Fruit fly (Drosophila melanogaster) whole organism, prepupa: Measurements from ENCODE around the gene wrm1.

ENCODE experiments used
- Blimp-1 ChIP-seq: fragments of 200-800 bp; sonication (Bioruptor generic); optimal IDR thresholded peaks from 3 replicates; lab custom pipeline; 2017; ENCODE audit warnings: missing biosample characterization, missing genetic modification characterization, mild to moderate bottlenecking, moderate library complexity, missing genetic modification reagents
- CG10669 ChIP-seq: fragments of 200-800 bp; sonication (Bioruptor generic); optimal IDR thresholded peaks from 3 replicates; lab custom pipeline; 2018; ENCODE audit warnings: missing biosample characterization, mild to moderate bottlenecking, missing genetic modification characterization, moderate library complexity
- CG11902 ChIP-seq: fragments of 200-800 bp; sonication (Bioruptor generic); optimal IDR thresholded peaks from 3 replicates; lab custom pipeline; 2016; ENCODE audit warnings: missing biosample characterization, missing genetic modification characterization
- CG15336 ChIP-seq: fragments of 200-800 bp; sonication (Bioruptor generic); IDR thresholded peaks from 2 replicates; pipeline ENCODE4 v1.3.6; 2022; ENCODE audit warnings: missing biosample characterization, missing genetic modification characterization
- CG1621 ChIP-seq: fragments of 200-800 bp; sonication (Bioruptor generic); optimal IDR thresholded peaks from 3 replicates; lab custom pipeline; 2018; ENCODE audit warnings: missing biosample characterization, mild to moderate bottlenecking, missing genetic modification characterization
- CG16779 ChIP-seq: fragments of 200-800 bp; sonication (Bioruptor generic); optimal IDR thresholded peaks from 3 replicates; lab custom pipeline; 2017; ENCODE audit warnings: missing biosample characterization, mild to moderate bottlenecking, missing genetic modification characterization
- CG3032 ChIP-seq: fragments of 200-800 bp; optimal IDR thresholded peaks from 2 replicates; lab custom pipeline; 2019; ENCODE audit warnings: missing biosample characterization, mild to moderate bottlenecking, missing genetic modification characterization, moderate library complexity
- CG31627 ChIP-seq: fragments of 200-800 bp; sonication (Bioruptor generic); optimal IDR thresholded peaks from 3 replicates; lab custom pipeline; 2016; ENCODE audit warnings: missing biosample characterization, missing genetic modification characterization
- CG32006 ChIP-seq: fragments of 200-800 bp; sonication (Bioruptor generic); optimal IDR thresholded peaks from 3 replicates; lab custom pipeline; 2017; ENCODE audit warnings: missing biosample characterization, mild to moderate bottlenecking, missing genetic modification characterization
- CG6163 ChIP-seq: fragments of 200-800 bp; sonication (Bioruptor generic); IDR thresholded peaks from 3 replicates; pipeline ENCODE4 v1.3.6; 2022; ENCODE audit warnings: missing biosample characterization, missing genetic modification characterization
- CG6276 ChIP-seq: fragments of 200-800 bp; sonication (Bioruptor generic); optimal IDR thresholded peaks from 2 replicates; lab custom pipeline; 2017; ENCODE audit warnings: missing biosample characterization, mild to moderate bottlenecking, missing genetic modification characterization
- CG6792 ChIP-seq: fragments of 200-800 bp; sonication (Bioruptor generic); optimal IDR thresholded peaks from 3 replicates; lab custom pipeline; 2016; ENCODE audit warnings: missing biosample characterization, missing genetic modification characterization
- CG7368 ChIP-seq: fragments of 200-800 bp; sonication (Bioruptor generic); optimal IDR thresholded peaks from 3 replicates; lab custom pipeline; 2016; ENCODE audit warnings: missing biosample characterization, missing genetic modification characterization
- CG8119 ChIP-seq: fragments of 200-800 bp; sonication (Bioruptor generic); IDR thresholded peaks from 3 replicates; pipeline ENCODE4 v1.3.6; 2022; ENCODE audit warnings: missing biosample characterization, missing genetic modification characterization
- CG8319 ChIP-seq: fragments of 200-800 bp; sonication (Bioruptor generic); optimal IDR thresholded peaks from 3 replicates; lab custom pipeline; 2016; ENCODE audit warnings: missing biosample characterization, missing genetic modification characterization
- Eip75B ChIP-seq: fragments of 200-800 bp; sonication (Bioruptor generic); optimal IDR thresholded peaks from 3 replicates; lab custom pipeline; 2016; ENCODE audit warnings: missing biosample characterization, missing genetic modification characterization
- Eip78C ChIP-seq: fragments of 200-800 bp; sonication (Bioruptor generic); peaks from one replicate; lab custom pipeline; 2016; ENCODE audit warnings: missing biosample characterization, missing genetic modification characterization
- Hr38 ChIP-seq: sonication (Bioruptor generic); optimal IDR thresholded peaks from 2 replicates; lab custom pipeline; 2016; ENCODE audit warnings: missing biosample characterization, missing genetic modification characterization
- Hr39 ChIP-seq: fragments of 200-800 bp; sonication (Bioruptor generic); optimal IDR thresholded peaks from 2 replicates; lab custom pipeline; 2016; ENCODE audit warnings: missing biosample characterization, missing genetic modification characterization
- Hr4 ChIP-seq: fragments of 200-800 bp; sonication (Bioruptor generic); optimal IDR thresholded peaks from 3 replicates; lab custom pipeline; 2016; ENCODE audit warnings: missing biosample characterization, missing genetic modification characterization
- OdsH ChIP-seq: fragments of 200-800 bp; sonication (Bioruptor generic); optimal IDR thresholded peaks from 3 replicates; lab custom pipeline; 2016; ENCODE audit warnings: missing biosample characterization, missing genetic modification characterization
- Smox ChIP-seq: fragments of 200-800 bp; sonication (Bioruptor generic); optimal IDR thresholded peaks from 3 replicates; lab custom pipeline; 2016; ENCODE audit warnings: missing biosample characterization, missing genetic modification characterization
- Sox14 ChIP-seq: fragments of 200-800 bp; sonication (Bioruptor generic); optimal IDR thresholded peaks from 3 replicates; lab custom pipeline; 2016; ENCODE audit warnings: missing biosample characterization, missing genetic modification characterization
- cyc ChIP-seq: fragments of 200-800 bp; sonication (Bioruptor generic); optimal IDR thresholded peaks from 3 replicates; lab custom pipeline; 2016; ENCODE audit warnings: missing biosample characterization, missing genetic modification characterization
- dac ChIP-seq: fragments of 200-800 bp; sonication (Bioruptor generic); optimal IDR thresholded peaks from 2 replicates; lab custom pipeline; 2017; ENCODE audit warnings: missing biosample characterization, mild to moderate bottlenecking, missing genetic modification characterization
- dsx ChIP-seq: fragments of 200-800 bp; optimal IDR thresholded peaks from 3 replicates; lab custom pipeline; 2019; ENCODE audit warnings: missing biosample characterization, mild to moderate bottlenecking, missing genetic modification characterization, moderate library complexity; ENCODE audit not compliant: poor library complexity, severe bottlenecking
- esn ChIP-seq: fragments of 200-800 bp; sonication (Bioruptor generic); optimal IDR thresholded peaks from 2 replicates; lab custom pipeline; 2016; ENCODE audit warnings: missing biosample characterization, mild to moderate bottlenecking, missing genetic modification characterization, moderate library complexity
- fd85E ChIP-seq: fragments of 200-800 bp; sonication (Bioruptor generic); optimal IDR thresholded peaks from 3 replicates; lab custom pipeline; 2016; ENCODE audit warnings: missing biosample characterization, missing genetic modification characterization
- fkh ChIP-seq: fragments of 200-800 bp; sonication (Bioruptor generic); optimal IDR thresholded peaks from 3 replicates; lab custom pipeline; 2017; ENCODE audit warnings: missing biosample characterization, mild to moderate bottlenecking, missing genetic modification characterization, moderate library complexity
- lz ChIP-seq: fragments of 200-800 bp; sonication (Bioruptor generic); optimal IDR thresholded peaks from 3 replicates; lab custom pipeline; 2016; ENCODE audit warnings: missing biosample characterization, missing genetic modification characterization
- net ChIP-seq: fragments of 200-800 bp; sonication (Bioruptor generic); optimal IDR thresholded peaks from 3 replicates; lab custom pipeline; 2016; ENCODE audit warnings: missing biosample characterization, missing genetic modification characterization
- pdm3 ChIP-seq: fragments of 200-800 bp; sonication (Bioruptor generic); optimal IDR thresholded peaks from 3 replicates; lab custom pipeline; 2016; ENCODE audit warnings: missing biosample characterization, missing genetic modification characterization
- salr ChIP-seq, 2 experiments: fragments of 200-800 bp; sonication (Bioruptor generic); optimal IDR thresholded peaks; 3 replicates each; lab custom pipeline; 2016 to 2018; ENCODE audit warnings: missing biosample characterization in 2 of 2, missing genetic modification characterization in 2 of 2, mild to moderate bottlenecking in 1 of 2
- spab ChIP-seq: fragments of 200-800 bp; sonication (Bioruptor generic); optimal IDR thresholded peaks from 2 replicates; lab custom pipeline; 2017; ENCODE audit warnings: missing biosample characterization, mild to moderate bottlenecking, missing genetic modification characterization, missing genetic modification reagents
- ss ChIP-seq, 2 experiments: fragments of 200-800 bp; sonication (Bioruptor generic); optimal IDR thresholded peaks; 2 replicates in 1 of 2; 3 replicates in 1 of 2; lab custom pipeline; 2017 to 2018; ENCODE audit warnings: mild to moderate bottlenecking in 2 of 2, missing biosample characterization in 2 of 2, missing genetic modification characterization in 2 of 2, moderate library complexity in 1 of 2
- svp ChIP-seq: fragments of 200-800 bp; sonication (Bioruptor generic); peaks from one replicate; lab custom pipeline; 2016; ENCODE audit warnings: missing biosample characterization, missing genetic modification characterization
- topi ChIP-seq: fragments of 200-800 bp; sonication (Bioruptor generic); optimal IDR thresholded peaks from 3 replicates; lab custom pipeline; 2016; ENCODE audit warnings: missing biosample characterization, missing genetic modification characterization
- vri ChIP-seq: fragments of 200-800 bp; sonication (Bioruptor generic); optimal IDR thresholded peaks from 3 replicates; lab custom pipeline; 2016; ENCODE audit warnings: missing biosample characterization, mild to moderate bottlenecking, missing genetic modification characterization

Gene wrm1

DNA sequence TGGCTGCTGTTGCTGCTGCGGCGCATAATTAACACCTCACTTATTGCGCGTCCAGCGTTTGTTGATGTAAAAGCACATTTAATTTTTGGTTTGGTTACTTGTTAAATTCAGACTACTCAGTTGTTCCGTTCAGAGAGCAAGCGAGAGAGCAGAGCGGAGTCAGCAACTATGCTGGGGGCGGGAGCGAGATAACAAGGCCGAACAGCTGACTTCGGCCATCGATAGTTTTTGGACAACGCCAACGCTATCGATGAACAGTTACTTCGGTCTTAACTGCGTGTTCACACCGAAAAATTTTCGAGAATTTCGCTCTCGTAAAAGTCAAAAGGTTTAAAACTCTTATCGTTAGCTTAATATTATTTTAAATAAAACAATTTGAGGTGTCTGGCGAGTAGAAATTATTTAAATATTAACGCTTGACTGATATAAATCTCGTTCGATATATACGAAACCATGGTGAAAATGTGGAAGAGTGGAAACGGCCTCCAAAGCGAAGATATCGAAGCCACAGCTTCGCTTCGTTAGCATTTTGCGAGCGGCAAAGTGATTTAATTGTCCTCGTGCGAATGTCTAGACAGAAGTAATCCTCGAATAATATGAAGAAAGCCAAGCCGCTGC lies 46.4 kb upstream of the wrm1 start, which contains the start of the genes SMSr and smid (continued):
- TF ChIP-seq CG16779 = no peak
- peak; percentile 70 for TF ChIP-seq pdm3
- TF ChIP-seq topi = peak; percentile 65
- no peak for TF ChIP-seq CG10669 (GFP tag; lab: Kevin White, UChicago)
- peak in 1 of 2 experiments; percentile 68 for TF ChIP-seq salr (GFP tag; optimal IDR thresholded peaks at IDR 0.05; lab: Kevin White, UChicago)
- TF ChIP-seq net (GFP tag; lab: Kevin White, UChicago) = peak; percentile 19
- TF ChIP-seq svp (GFP tag; lab: Kevin White, UChicago) = peak; percentile 86
- peak; percentile 63 for TF ChIP-seq esn (GFP tag; lab: Kevin White, UChicago)
- no peak for TF ChIP-seq spab (GFP tag; lab: Kevin White, UChicago)
- TF ChIP-seq CG8319 (GFP tag; lab: Kevin White, UChicago) = peak; percentile 7
- TF ChIP-seq OdsH (GFP tag; lab: Kevin White, UChicago) = peak; percentile 70
- peak; percentile 2 for TF ChIP-seq dac
- no peak for TF ChIP-seq CG32006 (GFP tag; lab: Kevin White, UChicago)
- TF ChIP-seq, all 60 proteins: peak for 39

DNA sequence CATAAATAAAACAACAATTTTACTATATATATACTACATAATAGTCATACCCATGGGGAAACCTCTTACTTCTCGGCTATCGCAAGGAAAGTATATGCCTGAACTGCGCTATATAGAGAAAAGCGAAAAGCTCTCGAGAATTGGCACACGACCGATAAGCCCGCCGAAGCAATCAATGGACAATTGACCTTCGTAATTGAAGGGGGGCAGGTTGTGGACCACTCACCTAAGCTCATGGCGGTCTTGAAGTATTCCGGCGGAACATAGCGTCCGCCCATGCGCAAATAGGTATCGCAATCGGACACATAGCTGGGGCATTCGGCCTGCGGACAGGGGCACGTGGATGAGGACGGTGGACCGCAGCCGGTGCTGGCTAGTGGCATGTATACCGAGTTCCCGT lies 45.4 kb upstream of the wrm1 start:
- peak; percentile 97 for TF ChIP-seq svp (GFP tag; lab: Kevin White, UChicago)
- no peak for TF ChIP-seq CG6276 (GFP tag; lab: Kevin White, UChicago)
- no peak for TF ChIP-seq CG10669 (GFP tag; lab: Kevin White, UChicago)
- TF ChIP-seq fkh (GFP tag; lab: Kevin White, UChicago) = no peak

DNA sequence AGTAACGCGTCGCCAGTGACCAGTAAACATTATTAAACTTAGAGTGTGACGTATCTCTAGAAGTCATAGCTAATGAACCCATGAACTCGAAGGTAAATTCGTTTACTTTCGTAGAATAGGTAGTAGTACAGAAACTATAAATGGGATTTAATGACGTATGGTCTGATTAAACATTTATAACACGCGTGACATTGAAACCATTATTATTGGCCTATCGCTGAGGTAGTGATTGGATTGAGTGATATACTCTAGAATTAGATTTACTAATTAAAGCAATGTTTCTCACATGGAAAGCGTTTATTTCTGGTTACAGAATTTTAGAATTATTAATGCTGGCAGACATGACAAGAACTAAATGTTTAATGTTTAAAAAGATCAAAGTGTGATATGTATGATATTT lies 41.8 kb upstream of the wrm1 start:
- TF ChIP-seq Blimp-1 (GFP tag; lab: Kevin White, UChicago) = no peak
- TF ChIP-seq spab (GFP tag; lab: Kevin White, UChicago) = no peak
- no peak for TF ChIP-seq fkh (GFP tag; lab: Kevin White, UChicago)
- TF ChIP-seq, all 60 proteins: peak for 0

DNA sequence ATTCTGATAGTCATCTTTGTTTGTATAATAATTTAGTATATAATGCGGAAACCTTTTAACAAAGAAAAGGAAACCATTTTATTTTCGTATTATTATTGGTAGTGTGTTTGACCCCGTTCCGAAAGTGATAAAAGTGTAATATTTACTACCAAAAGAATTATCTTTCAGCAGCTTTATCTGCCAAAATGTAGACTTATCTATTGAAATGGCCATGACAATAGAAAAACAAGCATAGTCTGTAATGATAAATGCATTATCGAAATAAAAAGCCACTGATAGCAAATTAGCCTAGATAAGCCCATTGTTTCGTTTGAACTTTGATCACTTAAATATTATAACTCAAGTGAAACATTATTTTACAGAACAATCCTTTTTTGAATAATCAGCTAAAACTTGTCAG lies 41.1 kb upstream of the wrm1 start:
- TF ChIP-seq CG15336 (GFP tag; lab: Robert Waterston, UW) (no peak), cyc (GFP tag; lab: Kevin White, UChicago) (no peak), Blimp-1 (GFP tag; lab: Kevin White, UChicago) (no peak), esn (GFP tag; lab: Kevin White, UChicago) (no peak), vri (GFP tag; lab: Kevin White, UChicago) (peak; percentile 15), fkh (GFP tag; lab: Kevin White, UChicago) (no peak), CG6792 (GFP tag; lab: Kevin White, UChicago) (no peak), CG31627 (GFP tag; lab: Kevin White, UChicago) (no peak), svp (GFP tag; lab: Kevin White, UChicago) (peak; percentile 6), CG32006 (GFP tag; lab: Kevin White, UChicago) (no peak), Smox (GFP tag; lab: Kevin White, UChicago) (no peak), Hr38 (GFP tag; lab: Kevin White, UChicago) (no peak)

DNA sequence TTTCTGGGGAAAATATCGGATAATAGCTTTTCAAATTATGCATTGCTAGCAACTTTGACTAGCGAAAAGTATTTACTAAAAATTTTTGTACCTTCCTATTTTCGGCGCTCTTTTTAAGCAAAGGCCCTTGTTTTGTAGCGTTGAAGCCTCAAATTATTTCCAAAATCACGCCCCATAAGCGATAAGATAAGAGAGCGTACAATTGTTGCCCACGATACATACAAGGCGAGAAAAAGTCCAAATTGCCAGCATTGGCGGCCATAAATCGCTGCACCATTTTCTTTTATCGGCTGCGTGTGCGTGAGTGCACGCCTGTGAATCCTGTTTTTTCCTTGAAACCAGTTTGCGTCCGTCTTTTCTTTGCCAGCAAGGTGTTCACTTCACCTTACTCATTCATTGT lies 36.3 kb upstream of the wrm1 start:
- TF ChIP-seq ss (GFP tag; optimal IDR thresholded peaks at IDR 0.05; lab: Kevin White, UChicago) (peak in 1 of 2 experiments; percentile 23), CG31627 (GFP tag; lab: Kevin White, UChicago) (no peak), CG1621 (tag; lab: Kevin White, UChicago) (peak; percentile 15)
- TF ChIP-seq, all 60 proteins: peak for 2

DNA sequence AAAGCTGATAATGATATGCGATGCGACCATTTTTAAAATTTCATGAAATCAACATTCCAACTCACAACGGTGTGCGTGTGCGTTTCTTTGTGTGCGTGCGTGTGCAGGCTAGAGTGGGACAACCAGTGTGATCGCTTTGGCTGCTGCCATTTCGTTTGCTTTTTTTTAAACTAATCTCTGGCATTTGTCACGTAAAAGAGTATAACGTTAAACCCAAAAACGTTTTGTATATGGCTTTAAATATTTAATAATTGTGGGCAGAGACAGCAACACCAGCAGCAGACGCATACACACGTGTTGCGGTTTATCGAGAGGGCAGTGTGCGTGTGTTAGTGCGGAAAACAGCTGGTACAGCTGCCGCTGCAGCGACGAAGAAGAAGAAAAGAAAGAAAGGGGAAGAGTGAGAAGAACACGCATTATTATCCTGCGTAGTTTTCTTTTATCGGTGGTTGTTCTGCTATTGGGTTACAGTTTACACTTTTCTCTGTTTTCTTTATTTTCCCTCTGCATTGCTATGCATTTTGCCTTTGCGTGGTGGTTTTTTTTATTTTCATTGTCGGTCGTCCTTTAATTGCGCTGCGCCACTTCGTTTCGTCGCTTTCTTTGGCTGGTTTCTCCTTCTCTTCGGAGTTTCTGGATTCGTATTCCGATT lies 35.3 kb upstream of the wrm1 start:
- no peak for TF ChIP-seq Hr39 (GFP tag; lab: Kevin White, UChicago)
- peak; percentile 15 for TF ChIP-seq net (GFP tag; lab: Kevin White, UChicago)
- no peak for TF ChIP-seq CG7368 (GFP tag; lab: Kevin White, UChicago)
- no peak for TF ChIP-seq CG8119
- no peak for TF ChIP-seq CG3032
- peak; percentile 77 for TF ChIP-seq Sox14 (GFP tag; lab: Kevin White, UChicago)
- no peak for TF ChIP-seq dsx
- TF ChIP-seq CG11902 (GFP tag; lab: Kevin White, UChicago) = no peak
- peak; percentile 84 for TF ChIP-seq Eip78C (GFP tag; lab: Kevin White, UChicago)
- no peak for TF ChIP-seq CG31627 (GFP tag; lab: Kevin White, UChicago)
- peak; percentile 47 for TF ChIP-seq fkh (GFP tag; lab: Kevin White, UChicago)
- TF ChIP-seq Eip75B (GFP tag; lab: Kevin White, UChicago) = peak; percentile 7
- TF ChIP-seq CG16779 = no peak
- no peak for TF ChIP-seq Hr4 (GFP tag; lab: Kevin White, UChicago)
- TF ChIP-seq lz (GFP tag; lab: Kevin White, UChicago) = no peak
- no peak for TF ChIP-seq fd85E
- TF ChIP-seq ss (GFP tag; optimal IDR thresholded peaks at IDR 0.05; lab: Kevin White, UChicago) = peak; percentile 9 to 49
- TF ChIP-seq salr (GFP tag; optimal IDR thresholded peaks at IDR 0.05; lab: Kevin White, UChicago) = no peak
- TF ChIP-seq CG6163 (GFP tag; lab: Robert Waterston, UW) = 0 out of 3 replicates have a peak, but pooled peaks have one; percentile 28
